Fruit fly (Drosophila melanogaster): Measurements from ENCODE around the gene CG7557.

CG7557 gene

DNA sequence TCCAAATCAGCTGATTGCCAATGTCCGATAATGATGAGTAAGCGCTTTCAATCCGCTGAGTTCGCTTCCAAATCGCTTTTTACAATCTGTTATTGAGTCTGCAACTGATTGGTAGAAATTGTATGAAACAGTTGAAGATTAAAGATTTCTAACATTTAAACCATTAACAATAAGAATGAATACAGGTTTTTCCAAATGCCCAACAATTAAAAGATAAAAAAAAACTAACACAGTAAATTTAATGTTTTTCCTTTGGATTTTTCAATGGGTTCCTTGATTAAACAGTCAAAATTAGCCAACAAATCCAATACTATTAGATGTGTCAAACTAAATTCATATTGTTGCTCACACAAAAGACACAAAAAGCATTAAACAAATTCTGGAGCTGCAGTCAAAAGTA lies at the start of gene CG7557:
TSS of gene CG7557 (plus strand) at position 301 of the 400 bp plus-strand sequence.
- no peak for TF ChIP-seq Sin3A (optimal IDR thresholded peaks at IDR 0.05)
- TF ChIP-seq psq (optimal IDR thresholded peaks at IDR 0.05), result no peak
- no peak for TF ChIP-seq ttk (optimal IDR thresholded peaks at IDR 0.05)
- TF ChIP-seq Myc (optimal IDR thresholded peaks at IDR 0.05), result no peak
- TF ChIP-seq h (optimal IDR thresholded peaks at IDR 0.05), result no peak
- TF ChIP-seq insv (optimal IDR thresholded peaks at IDR 0.05), result no peak

DNA sequence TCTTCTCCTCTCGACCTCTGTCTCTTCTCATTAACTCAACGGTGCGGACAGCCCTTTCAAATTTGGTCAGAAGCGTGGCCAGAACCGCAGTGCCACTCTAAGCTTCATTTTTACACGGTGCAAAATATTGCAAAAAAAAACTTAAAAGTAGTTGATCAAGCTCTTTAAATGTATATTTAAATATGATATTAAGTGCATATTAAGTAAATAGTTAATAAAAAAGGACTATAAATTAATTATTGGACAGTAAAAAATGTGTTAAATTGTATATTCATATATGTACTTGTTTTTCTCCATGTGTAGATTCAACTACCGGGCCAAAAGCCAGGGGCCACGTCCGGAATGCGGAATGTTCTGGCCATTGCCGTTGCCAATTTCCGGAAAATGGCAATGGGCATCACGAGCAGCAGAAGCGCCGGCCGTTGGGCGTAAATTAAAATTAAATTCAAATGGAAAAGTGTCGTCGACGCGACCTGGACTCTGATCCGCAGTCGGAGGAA lies 47.8 kb upstream of the CG7557 start, which contains the start of gene CG44362:
TSS of gene CG44362 (plus strand) at position 450 of the 500 bp plus-strand sequence.
- TF ChIP-seq Sin3A (optimal IDR thresholded peaks at IDR 0.05) (no peak), h (optimal IDR thresholded peaks at IDR 0.05) (no peak)

DNA sequence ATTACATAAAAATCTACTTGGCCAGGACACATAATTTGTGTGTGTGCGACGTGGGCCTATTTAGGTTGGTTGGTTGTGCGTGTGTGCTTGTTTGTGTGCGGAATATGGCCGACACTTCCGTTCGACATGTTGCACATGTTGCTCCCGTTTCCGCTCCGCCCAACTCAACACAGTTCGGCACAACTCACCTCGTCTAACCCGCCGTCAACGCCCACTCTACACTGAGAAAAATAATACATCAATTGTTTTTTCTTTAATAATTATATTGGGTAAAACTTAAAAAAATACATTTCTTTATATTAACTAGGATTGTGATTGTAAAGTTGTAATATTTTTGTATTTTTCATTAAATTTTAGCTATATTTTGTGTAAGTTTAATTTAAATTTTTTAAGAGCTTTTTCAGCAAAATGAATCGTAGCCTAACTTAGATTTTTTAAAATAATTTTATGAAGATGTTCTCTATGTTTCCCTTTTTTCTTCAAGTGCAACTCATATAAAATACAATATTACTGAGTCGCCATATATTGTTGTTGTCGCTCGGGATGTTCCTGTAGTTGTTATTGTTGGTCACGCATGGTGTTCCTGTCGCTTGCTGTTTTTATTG lies 46.4 kb upstream of the CG7557 start:
- TF ChIP-seq ttk (optimal IDR thresholded peaks at IDR 0.05) (no peak), Myc (optimal IDR thresholded peaks at IDR 0.05) (no peak), Sin3A (optimal IDR thresholded peaks at IDR 0.05) (no peak), psq (optimal IDR thresholded peaks at IDR 0.05) (no peak), h (optimal IDR thresholded peaks at IDR 0.05) (no peak), insv (optimal IDR thresholded peaks at IDR 0.05) (no peak)

DNA sequence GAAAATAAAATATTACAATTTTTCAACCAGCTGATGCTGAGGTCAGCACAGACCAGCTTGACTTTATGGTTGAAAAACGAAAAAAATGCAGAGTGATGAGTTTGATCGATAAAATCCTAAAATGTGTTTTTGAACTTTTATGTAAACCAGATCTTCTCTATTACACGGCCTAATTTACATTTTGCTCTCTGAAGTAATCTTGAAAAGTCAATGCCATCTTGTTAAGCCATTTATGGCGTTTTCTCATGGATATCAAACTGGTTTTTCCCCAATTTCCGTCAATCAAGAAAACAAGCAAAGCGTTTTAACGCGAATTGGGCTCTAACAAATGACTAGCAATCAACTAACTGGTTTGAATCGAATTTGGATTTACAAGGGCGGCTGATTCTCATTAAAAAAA lies 45.5 kb upstream of the CG7557 start:
- TF ChIP-seq Myc (optimal IDR thresholded peaks at IDR 0.05) (no peak), h (optimal IDR thresholded peaks at IDR 0.05) (no peak), Sin3A (optimal IDR thresholded peaks at IDR 0.05) (no peak), insv (optimal IDR thresholded peaks at IDR 0.05) (no peak)

DNA sequence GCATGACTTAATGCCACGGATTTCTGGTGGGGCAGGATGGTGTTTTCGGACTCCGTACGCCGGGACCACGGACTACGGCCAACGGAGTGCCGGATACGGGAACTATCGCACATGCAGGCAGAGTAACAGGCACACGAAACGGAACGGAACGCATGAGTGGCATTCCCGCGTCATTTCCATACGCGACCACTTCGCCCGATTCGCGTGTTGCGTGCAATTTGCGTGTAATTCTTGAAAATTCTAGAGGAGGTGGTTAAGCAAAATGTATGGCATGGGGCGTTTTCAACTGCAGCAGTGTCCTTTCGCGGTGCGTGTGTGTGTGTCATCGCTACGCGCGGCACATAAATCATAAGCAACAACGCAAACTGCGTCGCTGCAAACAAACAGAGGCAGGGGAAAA lies 44.7 kb upstream of the CG7557 start:
- TF ChIP-seq ttk (optimal IDR thresholded peaks at IDR 0.05) (no peak), Sin3A (optimal IDR thresholded peaks at IDR 0.05) (no peak), Myc (optimal IDR thresholded peaks at IDR 0.05) (no peak), insv (optimal IDR thresholded peaks at IDR 0.05) (no peak), h (optimal IDR thresholded peaks at IDR 0.05) (no peak)

DNA sequence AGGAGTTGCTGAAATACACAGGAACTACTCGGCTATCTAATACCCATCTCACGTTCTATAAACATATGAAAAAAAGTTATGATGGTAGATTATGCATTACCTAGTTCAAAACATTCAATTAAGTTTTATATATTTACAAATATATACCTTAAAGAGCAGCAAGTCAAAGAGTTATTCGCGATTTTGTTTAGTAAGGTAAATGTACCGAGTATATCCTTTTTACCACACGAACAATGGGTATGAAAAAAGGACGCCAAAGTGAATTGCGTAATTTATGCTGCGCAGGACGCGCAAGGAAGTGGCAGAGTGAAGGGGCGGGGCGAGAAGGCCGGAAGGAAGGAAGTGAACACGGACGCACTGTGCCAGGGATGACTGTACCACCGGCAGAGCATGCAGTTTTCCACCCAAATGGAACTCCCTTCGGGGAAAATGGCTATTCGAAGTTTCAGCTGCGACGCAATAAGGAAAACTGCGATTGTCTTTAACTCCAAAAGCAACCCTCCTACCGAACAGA lies 44.2 kb upstream of the CG7557 start:
- TF ChIP-seq psq (optimal IDR thresholded peaks at IDR 0.05), result no peak
- no peak for TF ChIP-seq Sin3A (optimal IDR thresholded peaks at IDR 0.05)
- no peak for TF ChIP-seq insv (optimal IDR thresholded peaks at IDR 0.05)
- TF ChIP-seq Myc (optimal IDR thresholded peaks at IDR 0.05), result no peak
- no peak for TF ChIP-seq h (optimal IDR thresholded peaks at IDR 0.05)
- no peak for TF ChIP-seq ttk (optimal IDR thresholded peaks at IDR 0.05)

DNA sequence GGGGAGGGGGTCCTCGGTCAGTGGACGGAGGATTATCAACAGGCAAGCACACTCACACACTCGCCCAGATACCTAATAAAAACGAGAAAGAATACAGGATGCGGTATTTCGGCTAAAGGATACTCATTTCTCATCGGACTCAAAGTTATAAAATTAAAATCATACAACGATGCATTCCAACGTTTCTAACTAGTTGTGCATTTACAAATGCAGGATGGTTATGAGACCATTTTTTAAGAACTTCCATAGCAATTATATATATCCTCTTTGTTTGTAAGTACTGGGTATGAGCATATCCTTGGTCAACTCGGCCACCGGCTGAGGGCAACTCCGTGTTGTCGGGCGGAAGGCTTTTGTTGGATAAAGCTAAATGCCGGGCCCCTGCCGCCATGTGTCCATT lies 42.7 kb upstream of the CG7557 start:
- no peak for TF ChIP-seq insv (optimal IDR thresholded peaks at IDR 0.05)
- TF ChIP-seq psq (optimal IDR thresholded peaks at IDR 0.05), result no peak
- TF ChIP-seq h (optimal IDR thresholded peaks at IDR 0.05), result no peak
- TF ChIP-seq Myc (optimal IDR thresholded peaks at IDR 0.05), result no peak
- TF ChIP-seq ttk (optimal IDR thresholded peaks at IDR 0.05), result no peak

DNA sequence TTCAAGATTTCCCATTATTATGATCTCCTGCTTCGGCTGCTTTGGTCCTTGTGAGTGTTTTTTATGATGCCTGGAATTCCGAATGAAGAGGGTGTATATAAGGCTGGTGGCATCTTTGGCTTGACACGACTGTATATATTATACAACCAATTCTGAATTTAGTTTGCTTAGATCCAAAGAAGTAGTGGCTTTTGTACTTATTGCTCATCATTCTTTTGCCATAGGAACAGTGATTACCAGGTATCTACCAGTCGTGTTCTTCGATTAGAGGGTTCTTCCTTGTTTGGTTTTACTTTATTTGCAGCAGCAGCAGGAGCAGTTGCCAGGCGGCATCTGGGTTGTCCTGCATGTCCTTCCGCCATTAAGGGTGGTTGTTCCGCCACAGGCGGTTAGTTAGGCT lies 41.4 kb upstream of the CG7557 start:
- TF ChIP-seq insv (optimal IDR thresholded peaks at IDR 0.05) (no peak), h (optimal IDR thresholded peaks at IDR 0.05) (no peak), psq (optimal IDR thresholded peaks at IDR 0.05) (no peak), Sin3A (optimal IDR thresholded peaks at IDR 0.05) (no peak), ttk (optimal IDR thresholded peaks at IDR 0.05) (no peak), Myc (optimal IDR thresholded peaks at IDR 0.05) (no peak)

DNA sequence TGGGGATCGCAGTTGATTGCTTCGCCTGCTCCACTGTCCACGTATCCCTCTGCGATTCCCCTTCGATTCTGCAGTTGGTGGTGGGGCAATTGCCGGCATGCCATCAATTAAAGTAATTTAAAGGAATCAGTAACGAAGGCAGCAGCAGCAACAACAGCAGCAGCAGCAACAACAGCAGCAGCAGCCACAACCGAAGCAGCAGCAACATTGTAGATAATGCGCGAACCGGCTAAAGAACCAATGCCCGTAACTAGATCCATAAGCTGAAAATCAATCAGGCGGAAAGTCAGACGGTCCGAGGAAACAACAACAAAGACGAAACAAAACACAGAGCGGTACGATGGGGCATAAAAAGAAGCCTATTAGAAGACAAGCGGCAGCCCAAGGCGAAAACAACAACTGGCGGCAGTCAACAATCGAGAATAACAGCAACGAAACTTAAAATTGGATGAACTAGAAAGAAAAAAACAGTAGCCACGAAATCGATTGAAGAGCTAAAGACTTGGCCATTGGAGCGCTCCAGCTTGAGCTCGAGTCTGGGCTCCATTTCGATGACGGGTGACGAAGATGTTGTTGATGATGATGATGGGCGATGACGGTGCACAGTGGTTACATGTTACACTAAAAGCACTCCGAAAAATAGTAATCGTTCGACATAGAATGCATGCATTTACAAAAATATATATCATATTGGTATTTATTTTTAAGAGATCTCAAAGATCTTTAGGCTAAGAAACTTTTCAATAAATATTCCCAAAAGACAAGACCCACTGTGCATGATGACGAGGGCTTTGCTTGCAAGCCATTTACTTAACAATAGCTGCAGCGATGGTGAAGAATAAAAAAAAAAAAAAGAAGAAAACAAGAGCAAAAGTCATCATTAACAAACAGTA lies 39.4 kb upstream of the CG7557 start:
- no peak for TF ChIP-seq Sin3A (optimal IDR thresholded peaks at IDR 0.05)
- TF ChIP-seq h (optimal IDR thresholded peaks at IDR 0.05), result no peak

DNA sequence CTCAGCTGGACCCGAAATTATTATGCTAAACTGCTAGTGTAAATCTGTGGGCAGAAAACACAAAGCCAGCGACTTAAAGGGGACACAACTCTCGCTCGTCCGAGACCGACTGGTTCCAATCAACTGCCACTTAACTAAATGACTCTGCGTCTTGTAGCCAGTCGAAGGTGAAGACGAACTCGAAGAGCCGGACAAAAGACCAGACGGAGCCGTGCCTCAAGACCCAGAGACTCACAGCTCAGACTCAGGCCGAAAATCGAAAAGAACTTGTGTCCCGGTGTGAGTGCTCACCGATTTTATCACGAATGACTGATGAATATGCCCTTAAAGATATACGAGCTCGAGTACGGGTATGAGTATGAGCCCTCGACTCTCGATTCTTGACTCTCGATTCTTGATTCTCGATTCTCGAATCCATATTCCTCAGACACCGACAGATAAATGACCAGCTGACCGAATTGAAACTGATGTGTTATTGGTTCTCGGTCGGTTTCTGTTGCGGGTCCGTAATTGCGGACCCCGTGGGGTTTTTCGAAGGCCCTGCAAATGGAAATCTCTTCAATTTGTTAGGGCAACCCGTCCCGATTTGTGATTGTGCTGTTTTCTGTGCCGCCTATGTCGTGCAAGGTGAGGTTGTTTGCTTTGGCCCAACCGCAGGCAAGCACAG lies 38.3 kb upstream of the CG7557 start:
- no peak for TF ChIP-seq Sin3A (optimal IDR thresholded peaks at IDR 0.05)
- no peak for TF ChIP-seq psq (optimal IDR thresholded peaks at IDR 0.05)
- no peak for TF ChIP-seq Myc (optimal IDR thresholded peaks at IDR 0.05)
- TF ChIP-seq insv (optimal IDR thresholded peaks at IDR 0.05), result no peak
- no peak for TF ChIP-seq ttk (optimal IDR thresholded peaks at IDR 0.05)
- TF ChIP-seq h (optimal IDR thresholded peaks at IDR 0.05), result no peak

DNA sequence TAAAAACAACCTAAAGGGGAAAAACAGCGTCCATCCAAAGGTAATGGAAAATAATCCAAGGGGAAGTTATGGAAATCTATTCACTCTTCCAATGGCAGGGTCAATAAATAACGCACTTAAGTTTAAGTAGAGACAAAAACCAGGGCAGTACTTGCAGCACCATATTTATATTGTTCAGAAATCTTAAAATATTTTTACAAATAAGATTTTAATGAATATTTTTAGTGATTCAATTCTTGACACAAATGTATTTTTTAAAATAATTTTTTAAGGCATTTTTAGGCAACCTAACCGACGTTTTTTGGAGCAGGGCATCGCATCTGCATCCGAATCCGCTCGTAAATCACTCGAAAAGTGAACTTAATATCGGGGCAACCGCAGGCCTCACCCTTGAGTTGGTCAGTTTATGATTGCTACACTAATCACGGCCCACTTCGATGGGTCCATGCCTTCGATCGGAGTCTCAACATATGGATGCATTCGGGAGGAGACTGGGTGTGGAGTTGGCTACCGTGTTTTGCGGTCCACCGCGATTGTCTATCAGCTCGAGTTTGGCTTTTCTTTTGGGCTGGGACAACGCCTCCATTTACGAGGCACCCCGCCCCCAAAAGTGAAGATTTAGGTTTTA lies 37.6 kb upstream of the CG7557 start:
- TF ChIP-seq h (optimal IDR thresholded peaks at IDR 0.05), result no peak

Measured in Kc167 (cell line).